Worm (Caenorhabditis elegans): ENCODE data around the gene T26C12.1.

- TF ChIP-seq ztf-11 (tag; optimal IDR thresholded peaks at IDR 0.05) (no peak), nhr-77 (tag; optimal IDR thresholded peaks at IDR 0.05) (no peak), zag-1 (tag; optimal IDR thresholded peaks at IDR 0.05) (no peak), sea-2 (GFP tag; optimal IDR thresholded peaks at IDR 0.05) (no peak)
Measured at ce11 chrIV:3234269-3234668, 24.4 kb upstream of the T26C12.1 start.

All from whole organism, L3 larva.